Worm (Caenorhabditis elegans): Measurements from ENCODE around the gene Y47D7A.2.

The Y47D7A.2 gene

ce11 chrV:4371309-4371933 lies 48.7 kb upstream of the Y47D7A.2 start, which contains the start of the genes gmpr-1 and fipp-1 (continued):
- TF ChIP-seq ceh-90 (tag; optimal IDR thresholded peaks at IDR 0.05) (no peak), jun-1 (tag; optimal IDR thresholded peaks at IDR 0.05) (peak; percentile 33), ceh-63 (GFP tag; optimal IDR thresholded peaks at IDR 0.05) (no peak), unc-30 (tag; optimal IDR thresholded peaks at IDR 0.05) (no peak), rnt-1 (tag; optimal IDR thresholded peaks at IDR 0.05) (peak; percentile 74), ceh-8 (GFP tag; optimal IDR thresholded peaks at IDR 0.05) (peak; percentile 38), unc-62 (GFP tag; optimal IDR thresholded peaks at IDR 0.05) (no peak), hlh-4 (tag; optimal IDR thresholded peaks at IDR 0.05) (no peak), Y116A8C.19 (tag; optimal IDR thresholded peaks at IDR 0.05; ENCODE audit: borderline replicate concordance) (no peak), lin-35 (GFP tag; optimal IDR thresholded peaks at IDR 0.05) (peak; percentile 67 to 82), aha-1 (tag; optimal IDR thresholded peaks at IDR 0.05) (no peak), aly-2 (tag; optimal IDR thresholded peaks at IDR 0.05) (no peak), blmp-1 (tag; optimal IDR thresholded peaks at IDR 0.05) (peak; percentile 33), fos-1 (tag; optimal IDR thresholded peaks at IDR 0.05) (no peak), tlp-1 (tag; optimal IDR thresholded peaks at IDR 0.05) (no peak), nhr-77 (tag; optimal IDR thresholded peaks at IDR 0.05) (no peak), ztf-4 (tag; optimal IDR thresholded peaks at IDR 0.05) (no peak), lin-15B (tag; optimal IDR thresholded peaks at IDR 0.05) (peak; percentile 57), alr-1 (tag; optimal IDR thresholded peaks at IDR 0.05; ENCODE audit: borderline replicate concordance) (no peak), snu-23 (GFP tag; optimal IDR thresholded peaks at IDR 0.05) (peak; percentile 86), snpc-4 (tag; optimal IDR thresholded peaks at IDR 0.05) (no peak), unc-98 (GFP tag; IDR thresholded peaks at IDR 0.05) (no peak), elt-2 (tag; optimal IDR thresholded peaks at IDR 0.05) (peak; percentile 22), F16B12.6 (tag; optimal IDR thresholded peaks at IDR 0.05) (peak; percentile 31), xbp-1 (tag; optimal IDR thresholded peaks at IDR 0.05) (peak; percentile 73), grh-1 (GFP tag; IDR thresholded peaks at IDR 0.05) (peak; percentile 67), mdl-1 (tag; optimal IDR thresholded peaks at IDR 0.05) (peak in 1 of 2 experiments; percentile 30), ces-1 (GFP tag; optimal IDR thresholded peaks at IDR 0.05) (no peak), nhr-71 (tag; optimal IDR thresholded peaks at IDR 0.05) (peak; percentile 81), hlh-17 (GFP tag; optimal IDR thresholded peaks at IDR 0.05; ENCODE audit: borderline replicate concordance) (no peak), zag-1 (tag; optimal IDR thresholded peaks at IDR 0.05) (no peak), pag-3 (tag; optimal IDR thresholded peaks at IDR 0.05; ENCODE audit: borderline replicate concordance, insufficient read depth) (no peak), mep-1 (tag; optimal IDR thresholded peaks at IDR 0.05) (peak; percentile 74), nhr-20 (tag; optimal IDR thresholded peaks at IDR 0.05) (peak; percentile 69), dpl-1 (GFP tag; optimal IDR thresholded peaks at IDR 0.05) (peak; percentile 64 to 78 (median 73)), sptf-1 (tag; optimal IDR thresholded peaks at IDR 0.05) (no peak), zip-4 (GFP tag; optimal IDR thresholded peaks at IDR 0.05) (peak; percentile 21), fkh-4 (tag; optimal IDR thresholded peaks at IDR 0.05; ENCODE audit: borderline replicate concordance) (no peak), nhr-28 (tag; optimal IDR thresholded peaks at IDR 0.05) (no peak), nhr-12 (tag; optimal IDR thresholded peaks at IDR 0.05) (no peak), lin-14 (GFP tag; optimal IDR thresholded peaks at IDR 0.05) (no peak), unc-130 (tag; optimal IDR thresholded peaks at IDR 0.05) (no peak), egl-13 (tag; optimal IDR thresholded peaks at IDR 0.05) (peak; percentile 22), nhr-47 (tag; optimal IDR thresholded peaks at IDR 0.05) (peak; percentile 80), sox-4 (tag; optimal IDR thresholded peaks at IDR 0.05) (no peak), skn-1 (tag; optimal IDR thresholded peaks at IDR 0.05) (peak; percentile 54), mab-9 (GFP tag; IDR thresholded peaks at IDR 0.05) (no peak), sup-37 (GFP tag; optimal IDR thresholded peaks at IDR 0.05) (no peak), nhr-11 (tag; optimal IDR thresholded peaks at IDR 0.05) (no peak), isw-1 (GFP tag; IDR thresholded peaks at IDR 0.05) (peak; percentile 52), efl-1 (optimal IDR thresholded peaks at IDR 0.05) (peak; percentile 83 to 84), efl-1 (GFP tag; optimal IDR thresholded peaks at IDR 0.05 in 1 of 2) (peak; percentile 77 to 97), nhr-237 (tag; optimal IDR thresholded peaks at IDR 0.05) (no peak)

All from whole organism, L1 larva.